Worm (Caenorhabditis elegans) whole organism, late embryonic: ENCODE results near the gene kcnl-4.
A peak's percentile ranks its signal among the peaks of the same experiment; 100 is the strongest.

Source experiments
- C38D4.7 ChIP-seq: fragments of 200-800 bp; sonication (Bioruptor generic); optimal IDR thresholded peaks from 2 replicates; lab custom pipeline; 2018; ENCODE audit warnings: mild to moderate bottlenecking, missing genetic modification characterization, moderate library complexity, missing compliant biosample characterization
- K02D7.2 ChIP-seq: sonication (generic microtip); optimal IDR thresholded peaks from 2 replicates; lab custom pipeline; 2017; ENCODE audit warnings: mild to moderate bottlenecking, missing genetic modification characterization, missing compliant biosample characterization
- ahr-1 ChIP-seq: sonication (generic microtip); optimal IDR thresholded peaks from 2 replicates; lab custom pipeline; 2016; ENCODE audit warnings: missing genetic modification characterization, missing compliant biosample characterization
- ama-1 ChIP-seq: fragments of 150-350 bp; optimal IDR thresholded peaks from 2 replicates; lab custom pipeline; 2014
- ceh-14 ChIP-seq: sonication (generic microtip); optimal IDR thresholded peaks from 2 replicates; lab custom pipeline; 2016; ENCODE audit warnings: missing genotype, missing genetic modification characterization, missing compliant biosample characterization
- ceh-19 ChIP-seq: fragments of 200-800 bp; sonication (Bioruptor generic); optimal IDR thresholded peaks from 2 replicates; lab custom pipeline; 2018; ENCODE audit warnings: mild to moderate bottlenecking, missing genetic modification characterization, missing compliant biosample characterization
- ceh-31 ChIP-seq: sonication (generic microtip); optimal IDR thresholded peaks from 2 replicates; lab custom pipeline; 2016; ENCODE audit warnings: missing genetic modification characterization, missing compliant biosample characterization
- ceh-34 ChIP-seq: sonication (generic microtip); optimal IDR thresholded peaks from 2 replicates; lab custom pipeline; 2016; ENCODE audit warnings: mild to moderate bottlenecking, missing genetic modification characterization, missing compliant biosample characterization
- ceh-45 ChIP-seq: fragments of 200-800 bp; sonication (Bioruptor generic); IDR thresholded peaks from 2 replicates; pipeline ENCODE4 v1.3.6; 2022; ENCODE audit warnings: missing genetic modification reagents, missing genetic modification characterization, missing compliant biosample characterization
- elt-2 ChIP-seq: sonication (generic microtip); optimal IDR thresholded peaks from 2 replicates; lab custom pipeline; 2016; ENCODE audit warnings: missing genetic modification reagents, missing genetic modification characterization, missing compliant biosample characterization
- eyg-1 ChIP-seq: sonication (generic microtip); optimal IDR thresholded peaks from 2 replicates; lab custom pipeline; 2016; ENCODE audit warnings: missing genotype, missing genetic modification characterization, missing compliant biosample characterization
- fkh-10 ChIP-seq: fragments of 150-350 bp; optimal IDR thresholded peaks from 2 replicates; lab custom pipeline; 2014; ENCODE audit warnings: missing biosample characterization, missing genetic modification reagents, missing genetic modification characterization
- gmeb-2 ChIP-seq: sonication (generic microtip); optimal IDR thresholded peaks from 2 replicates; lab custom pipeline; 2016; ENCODE audit warnings: missing genetic modification characterization, inconsistent platforms, missing compliant biosample characterization
- hlh-13 ChIP-seq: fragments of 200-800 bp; sonication (Bioruptor generic); optimal IDR thresholded peaks from 2 replicates; lab custom pipeline; 2018; ENCODE audit warnings: mild to moderate bottlenecking, missing genetic modification characterization, missing compliant biosample characterization
- hlh-6 ChIP-seq: sonication (generic microtip); optimal IDR thresholded peaks from 2 replicates; lab custom pipeline; 2016; ENCODE audit warnings: missing genotype, missing genetic modification characterization, missing compliant biosample characterization
- hlh-8 ChIP-seq: sonication (generic microtip); optimal IDR thresholded peaks from 2 replicates; lab custom pipeline; 2016; ENCODE audit warnings: missing genotype, missing genetic modification characterization, missing compliant biosample characterization
- lim-6 ChIP-seq: sonication (generic microtip); optimal IDR thresholded peaks from 2 replicates; lab custom pipeline; 2016; ENCODE audit warnings: missing genetic modification characterization, missing compliant biosample characterization
- madf-2 ChIP-seq: sonication (generic microtip); optimal IDR thresholded peaks from 2 replicates; lab custom pipeline; 2017; ENCODE audit warnings: missing genetic modification characterization, missing compliant biosample characterization
- mec-3 ChIP-seq: sonication (generic microtip); optimal IDR thresholded peaks from 2 replicates; lab custom pipeline; 2016; ENCODE audit warnings: borderline replicate concordance, missing genetic modification characterization, missing compliant biosample characterization
- nhr-232 ChIP-seq: sonication (generic microtip); optimal IDR thresholded peaks from 2 replicates; lab custom pipeline; 2016; ENCODE audit warnings: missing genetic modification characterization, missing compliant biosample characterization
- pag-3 ChIP-seq: sonication (generic microtip); optimal IDR thresholded peaks from 2 replicates; lab custom pipeline; 2016; ENCODE audit warnings: missing compliant biosample characterization, missing genetic modification characterization, borderline replicate concordance
- pax-1 ChIP-seq: fragments of 150-350 bp; optimal IDR thresholded peaks from 2 replicates; lab custom pipeline; 2014; ENCODE audit warnings: missing biosample characterization, missing genetic modification characterization
- pha-2 ChIP-seq: sonication (generic microtip); optimal IDR thresholded peaks from 2 replicates; lab custom pipeline; 2017; ENCODE audit warnings: mild to moderate bottlenecking, missing genetic modification characterization, missing compliant biosample characterization
- pha-4 ChIP-seq: fragments of 150-350 bp; optimal IDR thresholded peaks from 2 replicates; lab custom pipeline; 2018; ENCODE audit warnings: missing biosample characterization, missing genetic modification reagents, missing genetic modification characterization
- sdc-2 ChIP-seq: sonication (generic microtip); optimal IDR thresholded peaks from 2 replicates; lab custom pipeline; 2016; ENCODE audit warnings: missing genotype, missing genetic modification characterization, missing compliant biosample characterization
- sox-4 ChIP-seq: sonication (generic microtip); optimal IDR thresholded peaks from 2 replicates; lab custom pipeline; 2017; ENCODE audit warnings: mild to moderate bottlenecking, missing genetic modification characterization, inconsistent platforms, missing compliant biosample characterization
- tbx-2 ChIP-seq: sonication (generic microtip); optimal IDR thresholded peaks from 2 replicates; lab custom pipeline; 2016; ENCODE audit warnings: missing genetic modification characterization, missing compliant biosample characterization
- tbx-7 ChIP-seq: sonication (generic microtip); optimal IDR thresholded peaks from 2 replicates; lab custom pipeline; 2016; ENCODE audit warnings: missing genotype, missing genetic modification characterization, missing compliant biosample characterization
- unc-3 ChIP-seq, 2 experiments: fragments of 200-800 bp in 1 of 2; sonication (Bioruptor generic) in 1 of 2; sonication (generic microtip) in 1 of 2; conservative IDR thresholded peaks in 1 of 2; optimal IDR thresholded peaks in 1 of 2; 2 replicates each; pipeline versions ENCODE4 v1.3.6 to Lab custom; 2016 to 2022; ENCODE audit warnings: missing compliant biosample characterization in 2 of 2, missing genetic modification characterization in 2 of 2, missing genetic modification reagents in 1 of 2
- unc-42 ChIP-seq: sonication (generic microtip); optimal IDR thresholded peaks from 2 replicates; lab custom pipeline; 2016; ENCODE audit warnings: missing genotype, missing genetic modification characterization, missing compliant biosample characterization
- unc-55 ChIP-seq: sonication (generic microtip); optimal IDR thresholded peaks from 2 replicates; lab custom pipeline; 2017; ENCODE audit warnings: missing biosample characterization, missing genetic modification reagents, missing genetic modification characterization
- zip-5 ChIP-seq: sonication (generic microtip); optimal IDR thresholded peaks from 2 replicates; lab custom pipeline; 2016; ENCODE audit warnings: missing genetic modification characterization, missing compliant biosample characterization
- ztf-16 ChIP-seq: sonication (generic microtip); optimal IDR thresholded peaks from 2 replicates; lab custom pipeline; 2017; ENCODE audit warnings: missing genetic modification characterization, missing compliant biosample characterization

The kcnl-4 gene

DNA sequence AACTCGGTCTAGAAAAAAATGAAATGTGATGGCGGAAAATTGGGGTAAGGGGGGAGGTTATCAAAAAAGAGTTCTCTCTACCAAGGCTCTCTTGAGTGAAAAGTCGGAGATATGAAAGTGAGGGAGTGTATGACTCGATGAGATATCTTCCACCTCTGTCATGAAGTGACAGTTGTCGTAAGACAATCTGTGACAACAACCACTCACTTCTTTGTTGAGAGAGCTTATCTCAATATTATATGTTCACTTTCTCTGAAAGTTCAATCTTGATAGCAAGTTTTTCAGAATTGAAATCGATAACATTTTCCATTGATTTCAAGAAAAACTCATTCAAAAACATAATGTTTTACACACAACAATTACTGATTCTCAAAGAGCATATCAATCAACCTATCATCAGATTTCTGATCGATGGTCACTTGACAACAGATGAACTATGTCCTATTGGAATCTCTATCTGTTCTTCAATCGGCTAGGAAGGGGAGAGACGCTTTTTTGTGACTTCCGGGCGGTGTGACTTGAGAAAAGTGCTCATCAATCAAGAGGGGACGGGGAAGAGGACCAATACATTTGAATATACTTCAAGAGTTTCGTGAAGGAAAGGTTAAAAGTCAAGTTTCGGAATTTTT is 45.9 kb downstream of the kcnl-4 start:
- TF ChIP-seq ceh-31 (tag; lab: Kevin White, UChicago) (no peak), unc-55 (GFP tag; lab: Kevin White, UChicago) (peak; percentile 42)

DNA sequence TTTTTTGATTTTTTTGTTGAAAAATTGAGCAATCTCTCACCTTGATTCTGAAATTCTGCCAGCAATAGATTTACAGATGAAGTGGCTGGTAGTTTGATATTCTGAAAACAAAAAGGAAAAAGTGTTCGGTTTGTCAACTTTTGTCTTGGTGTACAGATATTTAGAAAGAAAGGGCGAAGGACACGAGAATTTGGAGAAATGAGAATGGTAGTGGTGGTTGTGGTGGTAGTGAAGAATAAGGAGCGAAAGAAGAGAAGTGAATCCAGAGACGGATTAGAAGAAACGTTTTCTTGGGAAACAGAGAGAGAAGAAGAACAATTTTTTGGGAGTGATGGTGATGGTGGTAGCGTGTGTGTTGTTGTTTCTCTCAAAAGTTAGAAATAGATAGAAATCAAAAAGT is 48.7 kb downstream of the kcnl-4 start, which contains the start of gene gar-3:
gar-3 (minus strand) TSS at position 101 of the 400 bp plus-strand sequence.
- TF ChIP-seq elt-2 (tag; lab: Kevin White, UChicago) (no peak), pha-2 (tag; lab: Kevin White, UChicago) (no peak), ceh-14 (no peak), eyg-1 (tag; lab: Kevin White, UChicago) (no peak), K02D7.2 (tag; lab: Kevin White, UChicago) (no peak), hlh-8 (tag; lab: Kevin White, UChicago) (no peak), mec-3 (tag; lab: Kevin White, UChicago) (no peak), ahr-1 (tag; lab: Kevin White, UChicago) (no peak), madf-2 (tag; lab: Kevin White, UChicago) (no peak), C38D4.7 (no peak), sdc-2 (no peak), pha-4 (tag; lab: Kevin White, UChicago) (no peak), lim-6 (tag; lab: Kevin White, UChicago) (no peak), hlh-6 (tag; lab: Kevin White, UChicago) (no peak), ceh-45 (GFP tag; lab: Robert Waterston, UW) (no peak), pag-3 (tag; lab: Kevin White, UChicago) (no peak), tbx-7 (no peak), ceh-34 (no peak)

DNA sequence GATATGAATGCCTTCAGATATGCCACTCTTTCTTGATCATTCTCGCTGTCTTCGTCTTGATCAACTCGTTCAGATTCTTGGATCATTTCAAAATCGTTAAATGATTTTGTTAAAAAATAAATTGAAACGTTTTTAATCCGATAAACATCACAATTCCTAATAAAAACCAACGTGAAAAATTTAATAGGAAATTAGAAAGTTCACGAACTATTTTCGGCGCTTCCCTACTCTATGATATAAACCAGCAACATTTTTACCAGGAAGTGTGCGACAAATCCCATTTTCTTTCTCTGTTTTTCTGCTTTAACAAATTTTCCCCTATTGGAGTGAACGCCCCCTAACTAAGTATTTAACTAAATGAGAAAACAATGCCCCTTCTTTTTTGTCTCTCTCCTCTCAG is 54.4 kb downstream of the kcnl-4 start, which contains the start of gene Y40H4A.2:
Y40H4A.2 (minus strand) TSS at position 101 of the 400 bp plus-strand sequence.
- TF ChIP-seq fkh-10 (GFP tag; lab: Kevin White, UChicago) = no peak
- no peak for TF ChIP-seq pha-2 (tag; lab: Kevin White, UChicago)
- TF ChIP-seq tbx-2 (tag; lab: Kevin White, UChicago) = no peak
- no peak for TF ChIP-seq tbx-7
- TF ChIP-seq unc-3 (GFP tag; conservative IDR thresholded peaks at IDR 0.05; lab: Robert Waterston, UW) = no peak
- TF ChIP-seq unc-3 (tag; optimal IDR thresholded peaks at IDR 0.05; lab: Kevin White, UChicago) = no peak
- TF ChIP-seq nhr-232 (tag; lab: Kevin White, UChicago) = no peak
- TF ChIP-seq gmeb-2 (tag; lab: Kevin White, UChicago) = no peak
- no peak for TF ChIP-seq ama-1 (lab: Kevin White, UChicago)
- TF ChIP-seq unc-42 (tag; lab: Kevin White, UChicago) = no peak
- TF ChIP-seq pha-4 (tag; lab: Kevin White, UChicago) = no peak
- TF ChIP-seq sox-4 (tag; lab: Kevin White, UChicago) = no peak
- TF ChIP-seq ceh-14 = no peak
- TF ChIP-seq pax-1 (tag; lab: Kevin White, UChicago) = no peak
- TF ChIP-seq zip-5 (tag; lab: Kevin White, UChicago) = no peak
- TF ChIP-seq hlh-13 (GFP tag; lab: Kevin White, UChicago) = no peak
- no peak for TF ChIP-seq ztf-16 (tag; lab: Kevin White, UChicago)
- TF ChIP-seq elt-2 (tag; lab: Kevin White, UChicago) = no peak
- TF ChIP-seq ceh-19 = no peak
